Fruit fly (Drosophila melanogaster) whole organism, prepupa: ENCODE results near the gene eater.

Source experiments
- CG10669 ChIP-seq: fragments of 200-800 bp; sonication (Bioruptor generic); optimal IDR thresholded peaks from 3 replicates; lab custom pipeline; 2018; ENCODE audit warnings: missing biosample characterization, mild to moderate bottlenecking, missing genetic modification characterization, moderate library complexity
- CG32006 ChIP-seq: fragments of 200-800 bp; sonication (Bioruptor generic); optimal IDR thresholded peaks from 3 replicates; lab custom pipeline; 2017; ENCODE audit warnings: missing biosample characterization, mild to moderate bottlenecking, missing genetic modification characterization
- Lpt ChIP-seq: fragments of 200-800 bp; sonication (Bioruptor generic); optimal IDR thresholded peaks from 3 replicates; lab custom pipeline; 2016; ENCODE audit warnings: missing biosample characterization, missing genetic modification characterization
- Sox14 ChIP-seq: fragments of 200-800 bp; sonication (Bioruptor generic); optimal IDR thresholded peaks from 3 replicates; lab custom pipeline; 2016; ENCODE audit warnings: missing biosample characterization, missing genetic modification characterization
- cyc ChIP-seq: fragments of 200-800 bp; sonication (Bioruptor generic); optimal IDR thresholded peaks from 3 replicates; lab custom pipeline; 2016; ENCODE audit warnings: missing biosample characterization, missing genetic modification characterization
- dsx ChIP-seq: fragments of 200-800 bp; optimal IDR thresholded peaks from 3 replicates; lab custom pipeline; 2019; ENCODE audit warnings: missing biosample characterization, mild to moderate bottlenecking, missing genetic modification characterization, moderate library complexity; ENCODE audit not compliant: poor library complexity, severe bottlenecking
- eg ChIP-seq: fragments of 200-800 bp; sonication (Bioruptor generic); IDR thresholded peaks from 3 replicates; pipeline ENCODE4 v1.3.6; 2022; ENCODE audit warnings: missing biosample characterization, missing genetic modification characterization
- fd85E ChIP-seq: fragments of 200-800 bp; sonication (Bioruptor generic); optimal IDR thresholded peaks from 3 replicates; lab custom pipeline; 2016; ENCODE audit warnings: missing biosample characterization, missing genetic modification characterization
- vri ChIP-seq: fragments of 200-800 bp; sonication (Bioruptor generic); optimal IDR thresholded peaks from 3 replicates; lab custom pipeline; 2016; ENCODE audit warnings: missing biosample characterization, mild to moderate bottlenecking, missing genetic modification characterization

- TF ChIP-seq vri (GFP tag; lab: Kevin White, UChicago): no peak
- TF ChIP-seq dsx (GFP tag; lab: Kevin White, UChicago): no peak
- no peak for TF ChIP-seq CG32006 (GFP tag; lab: Kevin White, UChicago)
- no peak for TF ChIP-seq CG10669 (GFP tag; lab: Kevin White, UChicago)
- no peak for TF ChIP-seq fd85E
- TF ChIP-seq Sox14 (GFP tag; lab: Kevin White, UChicago): no peak
- TF ChIP-seq cyc: no peak
- no peak for TF ChIP-seq eg (GFP tag; lab: Robert Waterston, UW)
- TF ChIP-seq Lpt: no peak
These were observed 16.7 kb downstream of the eater start for dm6 chr3R:27082752-27083151.
